Worm (Caenorhabditis elegans) whole organism, L4 larva: ENCODE results near the gene C25E10.16.

ENCODE experiments used
- R02D3.7 ChIP-seq: fragments of 150-350 bp; sonication (generic microtip); optimal IDR thresholded peaks from 3 replicates; lab custom pipeline; 2014; ENCODE audit warnings: missing biosample characterization, missing genetic modification characterization
- Y48G9A.11 ChIP-seq: fragments of 200-800 bp; sonication (Bioruptor generic); IDR thresholded peaks from 2 replicates; pipeline ENCODE4 v1.3.6; 2022; ENCODE audit warnings: missing genetic modification reagents, missing genetic modification characterization, missing compliant biosample characterization
- ZK337.2 ChIP-seq: fragments of 200-800 bp; sonication (Bioruptor generic); IDR thresholded peaks from 2 replicates; pipeline ENCODE4 v1.3.6; 2022; ENCODE audit warnings: missing genetic modification reagents, missing genetic modification characterization, missing compliant biosample characterization
- aha-1 ChIP-seq: fragments of 150-350 bp; peaks from one replicate; lab custom pipeline; 2014; ENCODE audit warnings: missing biosample characterization, missing genetic modification characterization
- ama-1 ChIP-seq: fragments of 150-350 bp; optimal IDR thresholded peaks from 2 replicates; lab custom pipeline; 2014; ENCODE audit warnings: inconsistent platforms, mixed read lengths
- arid-1 ChIP-seq: fragments of 200-800 bp; sonication (Bioruptor generic); conservative IDR thresholded peaks from 2 replicates; pipeline ENCODE4 v1.3.6; 2022; ENCODE audit warnings: missing genetic modification reagents, missing genetic modification characterization, missing compliant biosample characterization
- ceh-32 ChIP-seq: sonication (generic microtip); optimal IDR thresholded peaks from 2 replicates; lab custom pipeline; 2016; ENCODE audit warnings: mild to moderate bottlenecking, missing genetic modification characterization, missing compliant biosample characterization; ENCODE audit not compliant: poor library complexity
- cey-2 ChIP-seq: sonication (generic microtip); optimal IDR thresholded peaks from 3 replicates; lab custom pipeline; 2017; ENCODE audit warnings: missing genetic modification characterization, mild to moderate bottlenecking, missing compliant biosample characterization, antibody characterized with exemption, borderline replicate concordance; ENCODE audit not compliant: insufficient read depth
- daf-12 ChIP-seq: fragments of 150-350 bp; optimal IDR thresholded peaks from 2 replicates; lab custom pipeline; 2014; ENCODE audit warnings: missing biosample characterization, missing genetic modification reagents, missing genetic modification characterization
- daf-16 ChIP-seq, 3 experiments: sonication (generic microtip); optimal IDR thresholded peaks; 2 replicates each; lab custom pipeline; 2016 to 2017; ENCODE audit warnings: missing genetic modification characterization in 3 of 3, missing genetic modification reagents in 3 of 3, mild to moderate bottlenecking in 2 of 3, missing compliant biosample characterization in 2 of 3, missing biosample characterization in 1 of 3, moderate library complexity in 1 of 3
- daf-19 ChIP-seq: fragments of 200-800 bp; sonication (Bioruptor generic); conservative IDR thresholded peaks from 2 replicates; pipeline ENCODE4 v1.3.6; 2022; ENCODE audit warnings: missing genetic modification characterization, missing compliant biosample characterization
- daf-8 ChIP-seq: fragments of 200-800 bp; sonication (Bioruptor generic); IDR thresholded peaks from 2 replicates; pipeline ENCODE4 v1.3.6; 2022; ENCODE audit warnings: missing genetic modification characterization, missing compliant biosample characterization
- dve-1 ChIP-seq: sonication (generic microtip); optimal IDR thresholded peaks from 2 replicates; lab custom pipeline; 2017; ENCODE audit warnings: antibody characterized with exemption, mild to moderate bottlenecking, missing genetic modification characterization, missing compliant biosample characterization; ENCODE audit not compliant: insufficient read depth
- hif-1 ChIP-seq, 2 experiments: sonication (generic microtip); optimal IDR thresholded peaks; 2 replicates each; lab custom pipeline; 2016 to 2017; ENCODE audit warnings: missing compliant biosample characterization in 2 of 2, missing genetic modification characterization in 2 of 2, missing genetic modification reagents in 2 of 2, missing genotype in 2 of 2, mild to moderate bottlenecking in 1 of 2
- lin-29 ChIP-seq: fragments of 200-800 bp; sonication (Bioruptor generic); IDR thresholded peaks from 2 replicates; pipeline ENCODE4 v1.3.6; 2022; ENCODE audit warnings: missing genetic modification reagents, missing genetic modification characterization, missing compliant biosample characterization
- lin-38 ChIP-seq: fragments of 200-800 bp; sonication (Bioruptor generic); IDR thresholded peaks from 2 replicates; pipeline ENCODE4 v1.3.6; 2022; ENCODE audit warnings: missing genetic modification reagents, missing genetic modification characterization, missing compliant biosample characterization
- lin-39 ChIP-seq: fragments of 150-350 bp; optimal IDR thresholded peaks from 2 replicates; lab custom pipeline; 2014; ENCODE audit warnings: missing biosample characterization, missing genetic modification reagents, missing genetic modification characterization
- mdl-1 ChIP-seq, 2 experiments: fragments of 150-350 bp in 1 of 2; sonication (generic microtip) in 1 of 2; optimal IDR thresholded peaks; 2 replicates each; lab custom pipeline; 2014 to 2017; ENCODE audit warnings: missing biosample characterization in 2 of 2, missing genetic modification characterization in 2 of 2
- mxl-2 ChIP-seq: fragments of 200-800 bp; sonication (Bioruptor generic); conservative IDR thresholded peaks from 2 replicates; pipeline ENCODE4 v1.3.6; 2022; ENCODE audit warnings: missing genetic modification reagents, missing genetic modification characterization, missing compliant biosample characterization
- nhr-111 ChIP-seq: fragments of 200-800 bp; sonication (Bioruptor generic); optimal IDR thresholded peaks from 2 replicates; lab custom pipeline; 2018; ENCODE audit warnings: mild to moderate bottlenecking, missing genetic modification characterization, missing compliant biosample characterization
- nhr-25 ChIP-seq: sonication (generic microtip); optimal IDR thresholded peaks from 2 replicates; lab custom pipeline; 2017; ENCODE audit warnings: missing genetic modification characterization, mild to moderate bottlenecking, missing compliant biosample characterization, antibody characterized with exemption, moderate library complexity, borderline replicate concordance; ENCODE audit not compliant: insufficient read depth
- nhr-28 ChIP-seq: fragments of 150-350 bp; optimal IDR thresholded peaks from 2 replicates; lab custom pipeline; 2014; ENCODE audit warnings: missing biosample characterization, missing genetic modification characterization
- nhr-42 ChIP-seq: fragments of 200-800 bp; sonication (Bioruptor generic); IDR thresholded peaks from 2 replicates; pipeline ENCODE4 v1.3.6; 2022; ENCODE audit warnings: missing genetic modification characterization, missing compliant biosample characterization
- snpc-1.2 ChIP-seq: fragments of 200-800 bp; sonication (Bioruptor generic); IDR thresholded peaks from 2 replicates; pipeline ENCODE4 v1.3.6; 2022; ENCODE audit warnings: missing genetic modification reagents, missing genetic modification characterization, missing compliant biosample characterization
- unc-130 ChIP-seq: sonication (generic microtip); optimal IDR thresholded peaks from 2 replicates; lab custom pipeline; 2016; ENCODE audit warnings: missing genetic modification reagents, missing genetic modification characterization, missing compliant biosample characterization
- ztf-11 ChIP-seq: fragments of 150-350 bp; optimal IDR thresholded peaks from 2 replicates; lab custom pipeline; 2014; ENCODE audit warnings: missing biosample characterization, missing genetic modification characterization

C25E10.16 gene

DNA sequence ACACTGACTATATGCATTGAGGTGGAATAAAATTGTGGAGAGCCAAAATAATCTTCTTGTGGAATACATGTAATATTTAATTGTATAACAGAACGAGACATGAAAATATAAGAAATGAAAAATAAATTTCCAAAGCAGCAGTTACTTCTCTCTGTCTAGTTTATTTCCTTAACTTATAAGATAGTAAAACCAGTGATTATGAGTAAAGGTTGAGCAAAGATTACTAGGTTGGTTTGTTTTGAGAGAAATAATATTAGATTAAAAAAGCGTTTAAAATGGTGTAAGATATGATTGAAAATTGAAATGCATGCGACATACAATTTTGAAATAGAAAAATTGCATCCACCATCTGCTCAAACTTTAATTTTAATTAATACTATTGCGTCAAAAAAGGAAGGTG is 45.6 kb downstream of the C25E10.16 start, which contains the start of gene srh-201:
srh-201 (minus strand) TSS at position 101 of the 400 bp plus-strand sequence.
- TF ChIP-seq daf-8 (GFP tag; lab: Robert Waterston, UW), result no peak
- TF ChIP-seq mxl-2, result no peak
- no peak for TF ChIP-seq R02D3.7 (tag; lab: Kevin White, UChicago)
- TF ChIP-seq lin-39 (tag; lab: Kevin White, UChicago), result no peak
- TF ChIP-seq daf-12 (tag; lab: Kevin White, UChicago), result no peak
- no peak for TF ChIP-seq lin-29 (GFP tag; lab: Robert Waterston, UW)
- no peak for TF ChIP-seq ceh-32 (tag; lab: Kevin White, UChicago)
- TF ChIP-seq ztf-11 (tag; lab: Kevin White, UChicago), result no peak
- TF ChIP-seq dve-1 (tag; lab: Kevin White, UChicago), result no peak
- no peak for TF ChIP-seq nhr-28 (tag; lab: Kevin White, UChicago)
- no peak for TF ChIP-seq nhr-111 (GFP tag; lab: Kevin White, UChicago)
- no peak for TF ChIP-seq daf-19 (GFP tag; lab: Robert Waterston, UW)
- TF ChIP-seq Y48G9A.11 (GFP tag; lab: Robert Waterston, UW), result no peak
- no peak for TF ChIP-seq nhr-42
- TF ChIP-seq hif-1 (tag; optimal IDR thresholded peaks at IDR 0.05; lab: Kevin White, UChicago), result no peak
- no peak for TF ChIP-seq ZK337.2 (GFP tag; lab: Robert Waterston, UW)
- TF ChIP-seq unc-130 (GFP tag; lab: Kevin White, UChicago), result no peak
- TF ChIP-seq snpc-1.2 (GFP tag; lab: Robert Waterston, UW), result no peak

DNA sequence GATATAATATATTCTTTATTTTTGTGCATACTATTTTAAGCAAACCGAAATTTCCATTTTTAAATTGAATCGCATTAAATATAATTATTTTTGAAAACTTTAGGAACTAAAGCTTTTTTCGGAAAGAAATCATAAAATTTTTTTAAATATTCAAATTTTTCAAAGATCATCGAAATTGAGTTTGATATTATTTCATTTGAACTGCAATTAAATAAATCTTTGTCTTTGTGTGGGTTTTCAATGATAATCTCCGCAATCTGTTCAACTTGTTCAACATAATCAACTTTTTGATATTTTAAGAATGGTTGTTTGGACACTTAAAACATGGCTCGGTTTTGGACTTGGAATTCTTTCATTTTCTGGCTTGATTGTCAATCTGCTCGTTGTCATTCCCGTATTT is 50.2 kb downstream of the C25E10.16 start, which contains the start of gene srx-2:
srx-2 (plus strand) TSS at position 301 of the 400 bp plus-strand sequence.
- TF ChIP-seq ama-1 (lab: Kevin White, UChicago) (no peak), mdl-1 (tag; optimal IDR thresholded peaks at IDR 0.05; lab: Kevin White, UChicago) (no peak), nhr-42 (no peak), daf-16 (GFP tag; optimal IDR thresholded peaks at IDR 0.05; lab: Kevin White, UChicago) (no peak), daf-16 (tag; optimal IDR thresholded peaks at IDR 0.05; lab: Kevin White, UChicago) (no peak), lin-29 (GFP tag; lab: Robert Waterston, UW) (no peak), cey-2 (no peak), nhr-28 (tag; lab: Kevin White, UChicago) (no peak), nhr-25 (tag; lab: Kevin White, UChicago) (no peak), aha-1 (tag; lab: Kevin White, UChicago) (no peak), arid-1 (GFP tag; lab: Robert Waterston, UW) (no peak), lin-38 (GFP tag; lab: Robert Waterston, UW) (no peak)
